Worm (Caenorhabditis elegans) whole organism, young adult: ENCODE data around the gene C42D8.1.

Source experiments
- B0261.1 ChIP-seq: sonication (generic microtip); optimal IDR thresholded peaks from 2 replicates; lab custom pipeline; 2016; ENCODE audit warnings: mild to moderate bottlenecking, missing genetic modification characterization, moderate library complexity, missing compliant biosample characterization
- B0336.3 ChIP-seq: fragments of 200-800 bp; sonication (Bioruptor generic); IDR thresholded peaks from 2 replicates; pipeline ENCODE4 v1.3.6; 2022; ENCODE audit warnings: missing genetic modification characterization, missing compliant biosample characterization
- F33H1.4 ChIP-seq: fragments of 200-800 bp; sonication (Bioruptor generic); IDR thresholded peaks from 2 replicates; pipeline ENCODE4 v1.3.6; 2022; ENCODE audit warnings: missing genetic modification reagents, missing genetic modification characterization, missing compliant biosample characterization
- ZK185.1 ChIP-seq: sonication (generic microtip); optimal IDR thresholded peaks from 2 replicates; lab custom pipeline; 2016; ENCODE audit warnings: mild to moderate bottlenecking, missing genetic modification characterization, missing compliant biosample characterization; ENCODE audit not compliant: poor library complexity, severe bottlenecking
- ama-1 ChIP-seq, 3 experiments: fragments of 150-350 bp in 1 of 3; sonication (generic microtip) in 2 of 3; optimal IDR thresholded peaks; 2 replicates each; lab custom pipeline; 2014 to 2018; ENCODE audit warnings: missing biosample characterization in 2 of 3, missing genetic modification characterization in 2 of 3, missing genetic modification reagents in 2 of 3
- aptf-3 ChIP-seq: fragments of 200-800 bp; sonication (Bioruptor generic); IDR thresholded peaks from 2 replicates; pipeline ENCODE4 v1.3.6; 2022; ENCODE audit warnings: missing genetic modification characterization, missing compliant biosample characterization
- attf-6 ChIP-seq: fragments of 200-800 bp; sonication (Bioruptor generic); IDR thresholded peaks from 2 replicates; pipeline ENCODE4 v1.3.6; 2022; ENCODE audit warnings: missing genetic modification reagents, missing genetic modification characterization, missing compliant biosample characterization
- cebp-1 ChIP-seq, 2 experiments: fragments of 200-800 bp in 1 of 2; sonication (Bioruptor generic) in 1 of 2; sonication (generic microtip) in 1 of 2; IDR thresholded peaks in 1 of 2; optimal IDR thresholded peaks in 1 of 2; 2 replicates each; pipeline versions ENCODE4 v1.3.6 to Lab custom; 2017 to 2022; ENCODE audit warnings: missing compliant biosample characterization in 2 of 2, missing genetic modification characterization in 2 of 2, mild to moderate bottlenecking in 1 of 2, missing genetic modification reagents in 1 of 2, moderate library complexity in 1 of 2
- ceh-27 ChIP-seq: fragments of 200-800 bp; sonication (Bioruptor generic); optimal IDR thresholded peaks from 2 replicates; lab custom pipeline; 2018; ENCODE audit warnings: mild to moderate bottlenecking, missing genetic modification characterization, moderate library complexity, missing compliant biosample characterization
- dox-1 ChIP-seq: fragments of 200-800 bp; sonication (Bioruptor generic); IDR thresholded peaks from 2 replicates; pipeline ENCODE4 v1.3.6; 2022; ENCODE audit warnings: missing genetic modification reagents, missing genetic modification characterization, missing compliant biosample characterization
- ekl-4 ChIP-seq: fragments of 200-800 bp; sonication (Bioruptor generic); IDR thresholded peaks from 2 replicates; pipeline ENCODE4 v1.3.6; 2022; ENCODE audit warnings: missing genetic modification reagents, missing genetic modification characterization, missing compliant biosample characterization
- ets-4 ChIP-seq: fragments of 200-800 bp; sonication (Bioruptor generic); optimal IDR thresholded peaks from 2 replicates; lab custom pipeline; 2018; ENCODE audit warnings: mild to moderate bottlenecking, missing genetic modification characterization, missing compliant biosample characterization
- him-1 ChIP-seq: sonication (generic microtip); optimal IDR thresholded peaks from 2 replicates; lab custom pipeline; 2016; ENCODE audit warnings: missing genotype, missing genetic modification reagents, missing genetic modification characterization, missing compliant biosample characterization
- hmg-1.2 ChIP-seq: fragments of 200-800 bp; sonication (Bioruptor generic); IDR thresholded peaks from 2 replicates; pipeline ENCODE4 v1.3.6; 2022; ENCODE audit warnings: missing genetic modification reagents, missing genetic modification characterization, missing compliant biosample characterization
- lin-40 ChIP-seq: sonication (generic microtip); optimal IDR thresholded peaks from 2 replicates; lab custom pipeline; 2016; ENCODE audit warnings: missing genetic modification characterization, mild to moderate bottlenecking, missing compliant biosample characterization, missing genotype, missing genetic modification reagents
- lin-54 ChIP-seq: fragments of 200-800 bp; sonication (Bioruptor generic); optimal IDR thresholded peaks from 2 replicates; lab custom pipeline; 2018; ENCODE audit warnings: mild to moderate bottlenecking, missing genetic modification characterization, missing compliant biosample characterization
- madf-8 ChIP-seq: fragments of 200-800 bp; sonication (Bioruptor generic); conservative IDR thresholded peaks from 2 replicates; pipeline ENCODE4 v1.3.6; 2022; ENCODE audit warnings: missing genetic modification reagents, missing genetic modification characterization, missing compliant biosample characterization
- mes-4 ChIP-seq: sonication (generic microtip); optimal IDR thresholded peaks from 2 replicates; lab custom pipeline; 2016; ENCODE audit warnings: missing genotype, missing genetic modification characterization, missing compliant biosample characterization
- mxl-1 ChIP-seq: sonication (generic microtip); optimal IDR thresholded peaks from 2 replicates; lab custom pipeline; 2016; ENCODE audit warnings: missing genetic modification characterization, missing compliant biosample characterization
- nhr-80 ChIP-seq: sonication (generic microtip); optimal IDR thresholded peaks from 2 replicates; lab custom pipeline; 2016; ENCODE audit warnings: missing genetic modification characterization, missing compliant biosample characterization
- pbrm-1 ChIP-seq: fragments of 200-800 bp; sonication (Bioruptor generic); IDR thresholded peaks from 2 replicates; pipeline ENCODE4 v1.3.6; 2022; ENCODE audit warnings: missing genetic modification reagents, missing genetic modification characterization, missing compliant biosample characterization
- snpc-1.1 ChIP-seq: sonication (generic microtip); optimal IDR thresholded peaks from 2 replicates; lab custom pipeline; 2017; ENCODE audit warnings: missing genetic modification characterization, mild to moderate bottlenecking, missing compliant biosample characterization, antibody characterized with exemption, moderate library complexity, missing genotype, missing genetic modification reagents; ENCODE audit not compliant: insufficient read depth
- sptf-2 ChIP-seq: fragments of 200-800 bp; sonication (Bioruptor generic); optimal IDR thresholded peaks from 2 replicates; lab custom pipeline; 2018; ENCODE audit warnings: mild to moderate bottlenecking, missing genetic modification characterization, missing compliant biosample characterization
- tbp1 ChIP-seq: fragments of 200-800 bp; sonication (Bioruptor generic); optimal IDR thresholded peaks from 2 replicates; lab custom pipeline; 2018; ENCODE audit warnings: mild to moderate bottlenecking, missing genetic modification characterization, missing compliant biosample characterization
- zfh-2 ChIP-seq: fragments of 200-800 bp; sonication (Bioruptor generic); conservative IDR thresholded peaks from 2 replicates; pipeline ENCODE4 v1.3.6; 2022; ENCODE audit warnings: missing genetic modification reagents, missing genetic modification characterization, missing compliant biosample characterization
- ztf-22 ChIP-seq: fragments of 200-800 bp; sonication (Bioruptor generic); optimal IDR thresholded peaks from 2 replicates; lab custom pipeline; 2018; ENCODE audit warnings: mild to moderate bottlenecking, missing genetic modification characterization, moderate library complexity, missing compliant biosample characterization
- ztf-26 ChIP-seq: sonication (generic microtip); optimal IDR thresholded peaks from 2 replicates; lab custom pipeline; 2017; ENCODE audit warnings: missing genetic modification characterization, missing compliant biosample characterization

The C42D8.1 gene

ce11 chrX:5119686-5120085 lies 10.4 kb downstream of the C42D8.1 start:
- TF ChIP-seq ekl-4 (GFP tag; lab: Robert Waterston, UW) (no peak), F33H1.4 (GFP tag; lab: Robert Waterston, UW) (no peak), dox-1 (GFP tag; lab: Robert Waterston, UW) (no peak), him-1 (no peak), lin-54 (GFP tag; lab: Kevin White, UChicago) (no peak), ztf-22 (no peak)
- TF ChIP-seq, all 124 proteins: peak for 0

DNA sequence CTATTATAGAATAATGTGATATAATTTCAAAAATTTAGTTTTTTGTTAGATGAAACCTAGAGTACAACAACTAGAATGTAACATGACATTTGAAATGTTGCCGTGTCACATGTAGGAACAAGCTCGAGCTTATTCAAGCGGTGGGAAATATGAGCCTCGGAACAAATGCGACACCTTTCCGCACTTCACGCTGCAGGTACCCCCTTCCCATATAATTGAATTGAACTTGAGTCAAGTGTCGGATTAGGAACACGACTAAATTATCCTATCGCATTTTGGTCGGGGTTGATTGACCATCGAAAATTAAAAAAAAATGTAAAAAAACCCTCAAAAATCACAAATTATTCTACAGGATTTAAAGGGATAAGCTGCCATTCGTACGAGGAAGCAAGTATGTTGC lies 10.9 kb downstream of the C42D8.1 start:
- TF ChIP-seq ama-1 (optimal IDR thresholded peaks at IDR 0.05; lab: Kevin White, UChicago), result peak; percentile 33
- no peak for TF ChIP-seq ama-1 (GFP tag; optimal IDR thresholded peaks at IDR 0.05; lab: Kevin White, UChicago)
- TF ChIP-seq B0336.3 (GFP tag; lab: Robert Waterston, UW), result no peak
- TF ChIP-seq pbrm-1 (GFP tag; lab: Robert Waterston, UW), result no peak

ce11 chrX:5120807-5121206 lies 11.5 kb downstream of the C42D8.1 start:
- TF ChIP-seq sptf-2 (GFP tag; lab: Kevin White, UChicago), result no peak
- TF ChIP-seq zfh-2 (GFP tag; lab: Robert Waterston, UW), result no peak
- TF ChIP-seq cebp-1 (GFP tag; IDR thresholded peaks at IDR 0.05; lab: Robert Waterston, UW), result no peak
- peak; percentile 52 for TF ChIP-seq cebp-1 (tag; optimal IDR thresholded peaks at IDR 0.05; lab: Kevin White, UChicago)
- no peak for TF ChIP-seq ets-4
- TF ChIP-seq B0261.1 (tag; lab: Kevin White, UChicago), result no peak
- no peak for TF ChIP-seq ama-1 (optimal IDR thresholded peaks at IDR 0.05; lab: Kevin White, UChicago)
- no peak for TF ChIP-seq ama-1 (GFP tag; optimal IDR thresholded peaks at IDR 0.05; lab: Kevin White, UChicago)

DNA sequence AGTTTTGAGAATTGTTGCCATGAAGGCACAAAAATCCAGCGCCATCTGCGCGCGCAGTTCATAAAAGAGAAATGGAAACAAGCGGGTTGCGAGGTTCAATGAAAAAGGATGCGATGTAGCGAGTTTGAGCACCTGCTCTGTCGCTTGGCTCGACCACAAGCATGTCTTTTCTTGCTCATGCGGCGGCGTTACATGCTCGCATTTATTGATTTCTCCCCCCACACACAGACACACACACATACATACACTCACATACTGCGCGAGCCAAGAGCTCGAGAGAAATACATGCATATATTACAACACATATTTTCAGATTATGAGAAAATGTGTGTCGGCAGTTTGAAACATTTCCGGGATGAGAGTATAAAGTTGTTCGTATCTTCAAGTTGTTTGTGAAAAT lies 12.5 kb downstream of the C42D8.1 start:
- TF ChIP-seq ceh-27 (GFP tag; lab: Kevin White, UChicago), result no peak
- TF ChIP-seq ZK185.1 (tag; lab: Kevin White, UChicago), result no peak
- no peak for TF ChIP-seq snpc-1.1
- 0 out of 2 replicates have a peak, but pooled peaks have one; percentile 3 for TF ChIP-seq hmg-1.2 (GFP tag; lab: Robert Waterston, UW)
- TF ChIP-seq cebp-1 (GFP tag; IDR thresholded peaks at IDR 0.05; lab: Robert Waterston, UW), result no peak
- peak; percentile 6 for TF ChIP-seq cebp-1 (tag; optimal IDR thresholded peaks at IDR 0.05; lab: Kevin White, UChicago)

- TF ChIP-seq lin-40 (tag; lab: Kevin White, UChicago) (peak; percentile 43), tbp1 (GFP tag; lab: Kevin White, UChicago) (peak; percentile 17), nhr-80 (peak; percentile 83), madf-8 (no peak), ztf-26 (tag; lab: Kevin White, UChicago) (peak; percentile 52), dox-1 (GFP tag; lab: Robert Waterston, UW) (peak; percentile 29; the same call in 1 of the 2 replicates)
- TF ChIP-seq, all 124 proteins: peak for 5
Observed at ce11 chrX:5122369-5122768, 13.1 kb downstream of the C42D8.1 start.

- TF ChIP-seq mxl-1 (tag; lab: Kevin White, UChicago), result no peak
- TF ChIP-seq ekl-4 (GFP tag; lab: Robert Waterston, UW), result 0 out of 2 replicates have a peak, but pooled peaks have one; percentile 46
- 0 out of 2 replicates have a peak, but pooled peaks have one; percentile 9 for TF ChIP-seq attf-6 (GFP tag; lab: Robert Waterston, UW)
- no peak for TF ChIP-seq ZK185.1 (tag; lab: Kevin White, UChicago)
- no peak for TF ChIP-seq F33H1.4 (GFP tag; lab: Robert Waterston, UW)
- no peak for TF ChIP-seq zfh-2 (GFP tag; lab: Robert Waterston, UW)
- no peak for TF ChIP-seq mes-4 (tag; lab: Kevin White, UChicago)
- no peak for TF ChIP-seq ets-4
- TF ChIP-seq aptf-3 (GFP tag; lab: Robert Waterston, UW), result no peak
- no peak for TF ChIP-seq pbrm-1 (GFP tag; lab: Robert Waterston, UW)
- no peak for TF ChIP-seq ztf-22
Observed at ce11 chrX:5122791-5123414, 13.6 kb downstream of the C42D8.1 start.
